Worm (Caenorhabditis elegans): Measurements from ENCODE around the gene Y43D4A.1.
A peak's percentile ranks its signal among the peaks of the same experiment; 100 is the strongest.
"Not testable (repeated sequence)": the region's sequence is repeated elsewhere in the genome, so short reads cannot be mapped to it uniquely, and the experiment has no call there.

The Y43D4A.1 gene

ce11 chrIV:16722616-16723015 lies 21.0 kb upstream of the Y43D4A.1 start, which contains the start of gene Y51H4A.23:
Gene Y51H4A.23, plus strand, starts transcription at chrIV:16722916.
- TF ChIP-seq ceh-24, Y22D7AL.16, lin-11 (tag; optimal IDR thresholded peaks at IDR 0.05): not testable (repeated sequence)

ce11 chrIV:16735957-16736356 lies 7.7 kb upstream of the Y43D4A.1 start, which contains the start of gene Y51H4A.25:
Gene Y51H4A.25, plus strand, starts transcription at chrIV:16736329.
- no peak for TF ChIP-seq elt-4 (tag; optimal IDR thresholded peaks at IDR 0.05)
- no peak for TF ChIP-seq ceh-24 (tag; optimal IDR thresholded peaks at IDR 0.05)
- TF ChIP-seq ceh-6 (GFP tag; optimal IDR thresholded peaks at IDR 0.05), result no peak
- TF ChIP-seq pha-2 (tag; optimal IDR thresholded peaks at IDR 0.05), result no peak

ce11 chrIV:16740769-16741168 lies 2.9 kb upstream of the Y43D4A.1 start, which contains the start of gene Y51H4A.24:
Gene Y51H4A.24, minus strand, starts transcription at chrIV:16740869.
- TF ChIP-seq ceh-45 (GFP tag; IDR thresholded peaks at IDR 0.05) (no peak), ttx-3 (tag; optimal IDR thresholded peaks at IDR 0.05) (no peak), hlh-30 (tag; optimal IDR thresholded peaks at IDR 0.05; ENCODE audit: insufficient read depth) (no peak), npax-4 (tag; optimal IDR thresholded peaks at IDR 0.05) (no peak), rnt-1 (tag; optimal IDR thresholded peaks at IDR 0.05) (no peak)

ce11 chrIV:16751087-16751486 lies 7.5 kb downstream of the Y43D4A.1 start:
- TF ChIP-seq Y22D7AL.16 (tag; optimal IDR thresholded peaks at IDR 0.05), result no peak
- TF ChIP-seq mec-3 (tag; optimal IDR thresholded peaks at IDR 0.05; ENCODE audit: borderline replicate concordance), result no peak
- TF ChIP-seq lim-6 (tag; optimal IDR thresholded peaks at IDR 0.05), result no peak
- TF ChIP-seq ceh-24 (tag; optimal IDR thresholded peaks at IDR 0.05), result no peak
- TF ChIP-seq T23F11.4 (GFP tag; optimal IDR thresholded peaks at IDR 0.05), result no peak
- no peak for TF ChIP-seq sdc-2 (tag; optimal IDR thresholded peaks at IDR 0.05)
- TF ChIP-seq hlh-13 (GFP tag; optimal IDR thresholded peaks at IDR 0.05), result no peak
- no peak for TF ChIP-seq F13H6.1 (tag; optimal IDR thresholded peaks at IDR 0.05)
- TF ChIP-seq hlh-8 (tag; optimal IDR thresholded peaks at IDR 0.05), result no peak

ce11 chrIV:16755771-16756170 lies 12.1 kb downstream of the Y43D4A.1 start, which contains the start of gene Y43D4A.2:
Gene Y43D4A.2, minus strand, starts transcription at chrIV:16755871.
- not testable (repeated sequence) for TF ChIP-seq nhr-232, pat-9, sdc-2 (tag; optimal IDR thresholded peaks at IDR 0.05)

- TF ChIP-seq elt-2 (tag; optimal IDR thresholded peaks at IDR 0.05) (peak; percentile 90), fax-1 (tag; optimal IDR thresholded peaks at IDR 0.05) (no peak), che-1 (tag; optimal IDR thresholded peaks at IDR 0.05) (peak; percentile 23)
Observed at ce11 chrIV:16775029-16775428, 31.4 kb downstream of the Y43D4A.1 start.

- no peak for TF ChIP-seq ceh-18 (tag; optimal IDR thresholded peaks at IDR 0.05)
- no peak for TF ChIP-seq lim-6 (tag; optimal IDR thresholded peaks at IDR 0.05)
- TF ChIP-seq npax-4 (tag; optimal IDR thresholded peaks at IDR 0.05), result no peak
- no peak for TF ChIP-seq sdc-2 (tag; optimal IDR thresholded peaks at IDR 0.05)
- no peak for TF ChIP-seq hlh-15 (tag; optimal IDR thresholded peaks at IDR 0.05)
- TF ChIP-seq eyg-1 (tag; optimal IDR thresholded peaks at IDR 0.05), result no peak
- no peak for TF ChIP-seq ceh-24 (tag; optimal IDR thresholded peaks at IDR 0.05)
- no peak for TF ChIP-seq nhr-232 (tag; optimal IDR thresholded peaks at IDR 0.05)
- no peak for TF ChIP-seq unc-42 (tag; optimal IDR thresholded peaks at IDR 0.05)
- TF ChIP-seq mec-3 (tag; optimal IDR thresholded peaks at IDR 0.05; ENCODE audit: borderline replicate concordance), result no peak
- no peak for TF ChIP-seq unc-55 (GFP tag; optimal IDR thresholded peaks at IDR 0.05)
- TF ChIP-seq syd-9 (tag; optimal IDR thresholded peaks at IDR 0.05), result no peak
- no peak for TF ChIP-seq pha-4 (tag; optimal IDR thresholded peaks at IDR 0.05)
- no peak for TF ChIP-seq sox-4 (tag; optimal IDR thresholded peaks at IDR 0.05)
- TF ChIP-seq K02D7.2 (tag; optimal IDR thresholded peaks at IDR 0.05), result no peak
- no peak for TF ChIP-seq ama-1 (optimal IDR thresholded peaks at IDR 0.05)
Observed at ce11 chrIV:16775455-16775854, 31.8 kb downstream of the Y43D4A.1 start, which contains the start of gene Y43D4A.5. Gene Y43D4A.5, plus strand, starts transcription at chrIV:16775755.
